Fruit fly (Drosophila melanogaster) whole organism, wandering third instar larva: ENCODE measurements around the gene RpS10b.

Experiments
- Abd-B ChIP-seq: fragments of >200 bp; optimal IDR thresholded peaks from 2 replicates; lab custom pipeline; 2017; ENCODE audit warnings: missing biosample characterization, missing genetic modification characterization
- CG32264 ChIP-seq: fragments of 200-800 bp; sonication (Bioruptor generic); optimal IDR thresholded peaks from 2 replicates; lab custom pipeline; 2016; ENCODE audit warnings: missing biosample characterization, missing genetic modification characterization
- CG9705 ChIP-seq: fragments of 200-800 bp; sonication (Bioruptor generic); optimal IDR thresholded peaks from 2 replicates; lab custom pipeline; 2018; ENCODE audit warnings: missing biosample characterization, mild to moderate bottlenecking, missing genetic modification characterization
- CrebA ChIP-seq: fragments of 200-800 bp; sonication (Bioruptor generic); optimal IDR thresholded peaks from 2 replicates; lab custom pipeline; 2016; ENCODE audit warnings: missing biosample characterization, mild to moderate bottlenecking, missing genetic modification characterization, borderline replicate concordance
- Dfd ChIP-seq: fragments of >200 bp; optimal IDR thresholded peaks from 2 replicates; lab custom pipeline; 2017; ENCODE audit warnings: missing biosample characterization, missing genetic modification characterization
- Dif ChIP-seq: fragments of 200-275, 200-300 bp; sonication (Bioruptor generic); optimal IDR thresholded peaks from 2 replicates; lab custom pipeline; 2018; ENCODE audit warnings: missing biosample characterization, missing genetic modification characterization; ENCODE audit not compliant: partially characterized antibody
- GATAd ChIP-seq: sonication (Bioruptor generic); optimal IDR thresholded peaks from 2 replicates; lab custom pipeline; 2016; ENCODE audit warnings: missing biosample characterization, missing genetic modification characterization
- HLH106 ChIP-seq: fragments of 200-800 bp; optimal IDR thresholded peaks from 3 replicates; lab custom pipeline; 2019; ENCODE audit warnings: missing biosample characterization, mild to moderate bottlenecking, missing genetic modification characterization, moderate library complexity
- Hnf4 ChIP-seq: fragments of 200-800 bp; sonication (Bioruptor generic); optimal IDR thresholded peaks from 2 replicates; lab custom pipeline; 2016; ENCODE audit warnings: missing biosample characterization, mild to moderate bottlenecking, missing genetic modification characterization
- Hr78 ChIP-seq: fragments of >200 bp; optimal IDR thresholded peaks from 2 replicates; lab custom pipeline; 2017; ENCODE audit warnings: missing biosample characterization, missing genetic modification characterization
- Hr83 ChIP-seq: fragments of 200-300 bp; sonication (Bioruptor generic); optimal IDR thresholded peaks from 2 replicates; lab custom pipeline; 2016; ENCODE audit warnings: missing biosample characterization, mild to moderate bottlenecking, missing genetic modification characterization, moderate library complexity; ENCODE audit not compliant: poor library complexity, severe bottlenecking
- Jra ChIP-seq: sonication (Bioruptor generic); optimal IDR thresholded peaks from 2 replicates; lab custom pipeline; 2016; ENCODE audit warnings: missing biosample characterization, missing genetic modification characterization
- Mio ChIP-seq: sonication (Bioruptor generic); optimal IDR thresholded peaks from 2 replicates; lab custom pipeline; 2016; ENCODE audit warnings: missing biosample characterization, missing genetic modification characterization
- Myc ChIP-seq: fragments of >200 bp; optimal IDR thresholded peaks from 2 replicates; lab custom pipeline; 2017
- N ChIP-seq: fragments of >200 bp; optimal IDR thresholded peaks from 2 replicates; lab custom pipeline; 2018; ENCODE audit warnings: missing biosample characterization, missing external identifiers, missing genetic modification characterization
- OdsH ChIP-seq: fragments of 200-800 bp; sonication (Bioruptor generic); optimal IDR thresholded peaks from 2 replicates; lab custom pipeline; 2016; ENCODE audit warnings: missing biosample characterization, mild to moderate bottlenecking, missing genetic modification characterization
- Rel ChIP-seq, 2 experiments: fragments of 200-800 bp; sonication (Bioruptor generic) in 1 of 2; optimal IDR thresholded peaks; 2 replicates in 1 of 2; 3 replicates in 1 of 2; lab custom pipeline; 2016 to 2019; ENCODE audit warnings: mild to moderate bottlenecking in 2 of 2, missing biosample characterization in 2 of 2, missing genetic modification characterization in 2 of 2, moderate library complexity in 1 of 2
- Sp1 ChIP-seq: fragments of 200-800 bp; sonication (Bioruptor generic); optimal IDR thresholded peaks from 3 replicates; lab custom pipeline; 2019; ENCODE audit warnings: missing biosample characterization, mild to moderate bottlenecking, missing genetic modification characterization, moderate library complexity
- Vsx2 ChIP-seq: fragments of 200-300, 225-300 bp; sonication (Bioruptor generic); optimal IDR thresholded peaks from 2 replicates; lab custom pipeline; 2018; ENCODE audit warnings: missing biosample characterization, missing genetic modification characterization; ENCODE audit not compliant: partially characterized antibody
- br ChIP-seq: fragments of 200-800 bp; sonication (Bioruptor generic); optimal IDR thresholded peaks from 2 replicates; lab custom pipeline; 2016; ENCODE audit warnings: missing biosample characterization, missing genetic modification characterization
- brk ChIP-seq: fragments of 200-800 bp; sonication (Bioruptor generic); optimal IDR thresholded peaks from 2 replicates; lab custom pipeline; 2016; ENCODE audit warnings: missing biosample characterization, mild to moderate bottlenecking, missing genetic modification characterization
- dmrt93B ChIP-seq: fragments of 200-800 bp; sonication (Bioruptor generic); optimal IDR thresholded peaks from 2 replicates; lab custom pipeline; 2018; ENCODE audit warnings: missing biosample characterization, mild to moderate bottlenecking, missing genetic modification characterization
- dsf ChIP-seq: sonication (Bioruptor generic); optimal IDR thresholded peaks from 2 replicates; lab custom pipeline; 2016; ENCODE audit warnings: missing biosample characterization, missing genetic modification characterization, borderline replicate concordance
- ey ChIP-seq: fragments of 200-800 bp; sonication (Bioruptor generic); optimal IDR thresholded peaks from 2 replicates; lab custom pipeline; 2016; ENCODE audit warnings: missing biosample characterization, missing genetic modification characterization
- foxo ChIP-seq, 2 experiments: fragments of 200-800 bp; sonication (Bioruptor generic); optimal IDR thresholded peaks; 2 replicates in 1 of 2; 3 replicates in 1 of 2; lab custom pipeline; 2016 to 2017; ENCODE audit warnings: missing biosample characterization in 2 of 2, missing genetic modification characterization in 2 of 2
- h ChIP-seq: fragments of 200-800 bp; sonication (Bioruptor generic); optimal IDR thresholded peaks from 3 replicates; lab custom pipeline; 2016; ENCODE audit warnings: missing biosample characterization, mild to moderate bottlenecking, missing genetic modification characterization
- jim ChIP-seq: fragments of 175-275, 200-325 bp; sonication (Bioruptor generic); optimal IDR thresholded peaks from 2 replicates; lab custom pipeline; 2016; ENCODE audit warnings: missing biosample characterization, mild to moderate bottlenecking, missing genetic modification characterization
- lola ChIP-seq: fragments of >200 bp; optimal IDR thresholded peaks from 2 replicates; lab custom pipeline; 2017; ENCODE audit warnings: missing biosample characterization, missing genetic modification characterization
- pan ChIP-seq: fragments of >200 bp; optimal IDR thresholded peaks from 2 replicates; lab custom pipeline; 2017
- psq ChIP-seq: fragments of 200-800 bp; sonication (Bioruptor generic); optimal IDR thresholded peaks from 3 replicates; lab custom pipeline; 2017; ENCODE audit warnings: missing biosample characterization, mild to moderate bottlenecking, missing genetic modification characterization, moderate library complexity
- rgr ChIP-seq: fragments of 200-800 bp; sonication (Bioruptor generic); optimal IDR thresholded peaks from 3 replicates; lab custom pipeline; 2016; ENCODE audit warnings: missing biosample characterization, mild to moderate bottlenecking, missing genetic modification characterization
- sage ChIP-seq: fragments of 200-800 bp; sonication (Bioruptor generic); optimal IDR thresholded peaks from 2 replicates; lab custom pipeline; 2016; ENCODE audit warnings: missing biosample characterization, mild to moderate bottlenecking, missing genetic modification characterization
- sv ChIP-seq: fragments of 200-800 bp; sonication (Bioruptor generic); optimal IDR thresholded peaks from 3 replicates; lab custom pipeline; 2016; ENCODE audit warnings: missing biosample characterization, missing genetic modification characterization
- tai ChIP-seq: sonication (Bioruptor generic); optimal IDR thresholded peaks from 2 replicates; lab custom pipeline; 2016; ENCODE audit warnings: missing biosample characterization, missing genetic modification characterization
- usp ChIP-seq: fragments of >200 bp; optimal IDR thresholded peaks from 2 replicates; lab custom pipeline; 2017; ENCODE audit warnings: missing biosample characterization, missing genetic modification characterization
- woc ChIP-seq: sonication (Bioruptor generic); optimal IDR thresholded peaks from 2 replicates; lab custom pipeline; 2016; ENCODE audit warnings: missing biosample characterization, mild to moderate bottlenecking, missing genetic modification characterization

RpS10b gene

dm6 chrX:19637434-19638327 is 39.9 kb downstream of the RpS10b start:
- TF ChIP-seq OdsH (GFP tag; lab: Kevin White, UChicago), result no peak
- peak; percentile 15 for TF ChIP-seq Dif (GFP tag; lab: Kevin White, UChicago)
- no peak for TF ChIP-seq CrebA (GFP tag; lab: Kevin White, UChicago)
- TF ChIP-seq Abd-B (GFP tag; lab: Kevin White, UChicago), result peak; percentile 61
- TF ChIP-seq tai (GFP tag; lab: Kevin White, UChicago), result no peak
- TF ChIP-seq Hr78, result no peak
- peak; percentile 0 for TF ChIP-seq h
- TF ChIP-seq N (GFP tag; lab: Kevin White, UChicago), result peak; percentile 99

DNA sequence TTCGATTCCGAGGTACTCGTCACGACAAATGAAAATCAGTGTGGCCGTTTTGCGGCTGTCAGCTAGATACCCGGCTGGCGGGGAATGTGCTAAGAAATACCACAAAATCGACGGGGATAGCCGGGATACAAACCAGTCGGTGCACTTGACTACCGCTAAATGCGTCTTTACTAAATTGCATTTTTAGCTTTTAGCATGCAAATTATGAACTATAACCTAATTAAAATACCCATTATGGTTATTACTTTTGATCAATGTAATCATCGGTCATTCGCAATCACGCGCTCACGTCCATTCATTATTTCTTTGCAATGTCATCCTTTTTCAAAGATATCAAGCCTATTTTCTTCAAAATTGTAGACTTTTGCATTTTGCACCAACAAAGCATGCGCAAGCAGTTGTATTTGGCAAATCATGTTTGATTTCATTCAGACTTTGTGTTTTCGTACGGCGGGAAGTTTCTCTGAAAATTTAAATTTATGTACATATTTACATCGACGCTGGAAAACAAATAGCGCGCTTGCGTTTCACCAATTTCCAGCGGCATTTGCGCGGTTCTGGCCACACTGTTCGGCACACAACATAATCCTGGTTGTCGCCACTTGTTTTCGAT is 40.6 kb downstream of the RpS10b start, which contains the start of gene Rcd-1:
Gene Rcd-1 (plus strand): TSS at position 440 of the 613 bp plus-strand sequence.
- TF ChIP-seq psq (GFP tag; lab: Kevin White, UChicago) (no peak), jim (no peak), Hnf4 (no peak), Hr83 (GFP tag; lab: Kevin White, UChicago) (no peak), Dfd (no peak), Jra (no peak), Dif (GFP tag; lab: Kevin White, UChicago) (no peak), usp (GFP tag; lab: Kevin White, UChicago) (no peak), lola (GFP tag; lab: Kevin White, UChicago) (no peak), brk (GFP tag; lab: Kevin White, UChicago) (no peak), br (GFP tag; lab: Kevin White, UChicago) (no peak), Vsx2 (GFP tag; lab: Kevin White, UChicago) (no peak), CG9705 (GFP tag; lab: Kevin White, UChicago) (no peak), ey (GFP tag; lab: Kevin White, UChicago) (no peak), pan (no peak), Myc (no peak)

- TF ChIP-seq Myc, result peak; percentile 50
- TF ChIP-seq Rel (GFP tag; optimal IDR thresholded peaks at IDR 0.05; lab: Kevin White, UChicago), result no peak
- peak; percentile 98 for TF ChIP-seq Rel (tag; optimal IDR thresholded peaks at IDR 0.05; lab: Kevin White, UChicago)
- TF ChIP-seq Jra, result no peak
- TF ChIP-seq Dfd, result no peak
- no peak for TF ChIP-seq jim
- no peak for TF ChIP-seq h
Observed at dm6 chrX:19640707-19641248, 42.9 kb downstream of the RpS10b start.

DNA sequence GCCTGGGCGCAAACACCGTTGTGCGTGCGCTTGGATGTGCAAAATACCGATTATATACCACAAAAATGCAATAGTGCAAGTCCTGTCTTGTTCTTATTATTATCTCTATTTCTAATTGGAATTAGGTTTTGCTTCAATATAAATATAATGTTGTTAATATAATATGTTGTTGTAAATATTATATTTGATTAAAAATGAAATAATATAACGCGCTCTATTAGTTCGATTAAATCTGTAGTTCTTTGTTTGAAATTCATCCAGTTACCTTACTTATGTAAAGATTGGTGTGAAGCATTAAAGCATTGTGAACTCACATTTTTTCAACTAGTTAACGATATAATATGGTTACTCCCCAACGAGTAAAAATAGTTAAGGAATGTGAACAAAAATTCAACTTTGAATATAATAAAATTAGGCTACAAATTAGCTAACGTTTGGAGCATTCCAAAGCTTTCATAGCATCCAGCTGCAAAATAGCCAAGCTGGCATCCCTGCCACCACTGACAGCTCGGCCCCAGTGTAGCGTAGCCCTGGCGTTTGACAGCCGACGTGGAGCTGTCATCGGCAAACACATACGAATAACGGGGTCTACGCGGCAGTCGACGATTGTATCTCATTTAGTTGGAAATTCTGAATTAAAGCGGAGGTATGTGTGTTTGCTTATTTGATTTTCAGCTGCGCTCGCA is 45.1 kb downstream of the RpS10b start, which contains the start of the genes CG12237 and Sec61gamma:
Gene CG12237 (minus strand): TSS at position 51 of the 686 bp plus-strand sequence.
Gene Sec61gamma (plus strand): TSS at position 509 of the 686 bp plus-strand sequence.
- TF ChIP-seq Dif (GFP tag; lab: Kevin White, UChicago), result peak; percentile 46
- TF ChIP-seq CrebA (GFP tag; lab: Kevin White, UChicago), result no peak
- no peak for TF ChIP-seq lola (GFP tag; lab: Kevin White, UChicago)
- TF ChIP-seq Hr83 (GFP tag; lab: Kevin White, UChicago), result no peak
- no peak for TF ChIP-seq CG32264 (GFP tag; lab: Kevin White, UChicago)
- TF ChIP-seq dmrt93B (GFP tag; lab: Kevin White, UChicago), result no peak
- TF ChIP-seq Dfd, result no peak
- no peak for TF ChIP-seq Vsx2 (GFP tag; lab: Kevin White, UChicago)
- TF ChIP-seq psq (GFP tag; lab: Kevin White, UChicago), result no peak
- no peak for TF ChIP-seq sage (GFP tag; lab: Kevin White, UChicago)
- no peak for TF ChIP-seq pan
- no peak for TF ChIP-seq ey (GFP tag; lab: Kevin White, UChicago)
- no peak for TF ChIP-seq CG9705 (GFP tag; lab: Kevin White, UChicago)
- TF ChIP-seq Jra, result no peak
- no peak for TF ChIP-seq Hnf4
- TF ChIP-seq Abd-B (GFP tag; lab: Kevin White, UChicago), result no peak
- TF ChIP-seq N (GFP tag; lab: Kevin White, UChicago), result no peak
- peak; percentile 45 for TF ChIP-seq Sp1 (GFP tag; lab: Kevin White, UChicago)
- TF ChIP-seq GATAd (GFP tag; lab: Kevin White, UChicago), result no peak
- no peak for TF ChIP-seq usp (GFP tag; lab: Kevin White, UChicago)
- peak; percentile 94 for TF ChIP-seq Myc
- TF ChIP-seq foxo (GFP tag; optimal IDR thresholded peaks at IDR 0.05; lab: Kevin White, UChicago), result no peak
- no peak for TF ChIP-seq dsf (GFP tag; lab: Kevin White, UChicago)
- TF ChIP-seq rgr (GFP tag; lab: Kevin White, UChicago), result no peak
- peak; percentile 74 for TF ChIP-seq woc (GFP tag; lab: Kevin White, UChicago)
- TF ChIP-seq sv (GFP tag; lab: Kevin White, UChicago), result peak; percentile 8
- TF ChIP-seq Hr78, result no peak
- no peak for TF ChIP-seq h
- TF ChIP-seq OdsH (GFP tag; lab: Kevin White, UChicago), result no peak
- no peak for TF ChIP-seq HLH106 (tag; lab: Kevin White, UChicago)
- no peak for TF ChIP-seq tai (GFP tag; lab: Kevin White, UChicago)
- no peak for TF ChIP-seq jim
- no peak for TF ChIP-seq Mio
- TF ChIP-seq brk (GFP tag; lab: Kevin White, UChicago), result no peak
